Worm (Caenorhabditis elegans): ENCODE measurements around the gene C16C10.9.

Gene C16C10.9

DNA sequence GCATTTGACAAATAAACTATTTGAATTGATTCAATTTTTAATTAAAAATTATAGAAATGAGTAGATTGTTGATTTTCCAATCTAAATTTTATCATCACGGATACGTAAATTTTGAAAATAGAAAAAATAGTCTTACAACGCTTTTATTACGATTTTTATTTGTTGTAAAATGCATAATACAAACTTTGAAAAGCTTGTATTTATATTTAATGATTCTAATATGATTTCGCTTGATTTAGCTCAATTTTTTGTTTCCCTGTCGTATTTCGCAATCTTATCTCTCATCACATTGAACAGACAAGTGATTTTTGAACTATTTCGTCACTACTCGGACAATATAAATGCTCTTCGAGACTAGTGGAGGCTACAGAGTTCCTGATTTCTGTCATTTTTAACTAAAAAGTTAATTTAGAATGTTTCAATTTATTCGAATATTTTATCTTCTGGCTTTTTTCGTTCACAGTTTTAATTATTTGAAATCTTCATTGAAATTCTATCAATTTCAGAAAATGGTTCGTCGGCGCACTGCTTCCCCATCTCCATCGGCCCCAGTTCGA, 5.6 kb downstream of the C16C10.9 start, which contains the start of the genes wht-3 and har-1:
Gene wht-3 (minus strand): TSS at position 51 of the 557 bp plus-strand sequence.
Gene har-1 (plus strand): TSS at position 507 of the 557 bp plus-strand sequence.
- no peak for TF ChIP-seq dao-5 (tag; optimal IDR thresholded peaks at IDR 0.05)
- no peak for TF ChIP-seq W03F9.2 (tag; optimal IDR thresholded peaks at IDR 0.05)
- TF ChIP-seq him-1 (tag; optimal IDR thresholded peaks at IDR 0.05): no peak

DNA sequence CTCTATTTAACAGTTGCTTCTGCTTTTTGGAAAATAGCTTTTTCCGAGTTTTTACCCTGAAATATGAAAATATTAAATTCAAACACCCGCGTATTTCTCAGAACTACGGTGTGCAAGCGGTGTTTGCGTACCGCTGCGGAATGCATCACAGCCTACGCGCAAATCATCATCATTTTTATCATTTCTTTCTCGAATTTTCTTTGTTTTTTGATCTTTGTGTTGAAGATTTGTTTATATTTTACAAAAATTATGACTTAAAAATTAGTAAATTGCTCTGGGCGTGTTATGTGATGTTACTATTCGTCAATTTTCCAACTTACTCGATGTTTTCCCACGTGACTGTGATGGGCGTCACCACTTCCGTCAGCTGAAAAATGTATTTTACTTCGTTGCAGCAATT, 6.3 kb downstream of the C16C10.9 start:
- TF ChIP-seq W03F9.2 (tag; optimal IDR thresholded peaks at IDR 0.05) (peak; percentile 73), him-1 (tag; optimal IDR thresholded peaks at IDR 0.05) (no peak), dao-5 (tag; optimal IDR thresholded peaks at IDR 0.05) (no peak)

DNA sequence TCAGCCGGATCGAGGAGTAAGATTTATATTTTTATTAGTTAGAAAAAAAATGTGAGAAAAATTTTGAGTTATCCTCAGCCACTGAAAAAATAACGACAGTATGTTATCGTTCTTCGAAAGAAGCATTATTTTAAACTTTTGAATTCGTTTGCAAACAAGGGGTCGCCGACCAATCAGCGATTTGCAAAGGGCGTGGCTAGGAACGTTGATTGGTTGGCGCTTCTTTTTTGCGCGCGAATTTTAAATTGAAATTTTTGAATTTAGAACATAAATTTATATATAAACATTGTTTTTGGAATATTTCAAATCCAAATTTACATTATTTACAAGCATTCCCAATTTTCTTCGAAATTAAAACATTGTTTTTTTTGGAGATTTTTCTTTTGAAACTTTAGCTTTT, 14.0 kb downstream of the C16C10.9 start:
- no peak for TF ChIP-seq W03F9.2 (tag; optimal IDR thresholded peaks at IDR 0.05)
- no peak for TF ChIP-seq him-1 (tag; optimal IDR thresholded peaks at IDR 0.05)

DNA sequence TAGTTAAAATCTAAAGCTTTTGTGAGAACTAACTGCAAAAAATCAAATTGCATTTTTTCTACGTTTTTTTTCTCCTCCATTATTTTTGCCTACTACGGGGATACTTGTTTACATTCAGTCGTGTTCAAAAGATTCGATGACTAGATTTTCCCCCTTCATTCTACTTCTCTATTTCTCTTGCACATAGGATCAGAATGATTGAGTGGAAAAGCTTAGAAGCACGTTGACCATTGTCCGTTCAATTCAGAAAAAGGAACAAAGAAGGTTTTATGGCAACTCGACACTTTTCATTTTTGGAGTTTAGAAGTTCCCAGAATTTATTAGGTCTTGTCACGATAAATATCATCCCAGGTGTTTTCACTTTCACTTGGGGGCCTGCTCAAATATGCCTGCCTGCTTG, 20.0 kb downstream of the C16C10.9 start:
- TF ChIP-seq dao-5 (tag; optimal IDR thresholded peaks at IDR 0.05): no peak
- TF ChIP-seq him-1 (tag; optimal IDR thresholded peaks at IDR 0.05): no peak
- no peak for TF ChIP-seq W03F9.2 (tag; optimal IDR thresholded peaks at IDR 0.05)

DNA sequence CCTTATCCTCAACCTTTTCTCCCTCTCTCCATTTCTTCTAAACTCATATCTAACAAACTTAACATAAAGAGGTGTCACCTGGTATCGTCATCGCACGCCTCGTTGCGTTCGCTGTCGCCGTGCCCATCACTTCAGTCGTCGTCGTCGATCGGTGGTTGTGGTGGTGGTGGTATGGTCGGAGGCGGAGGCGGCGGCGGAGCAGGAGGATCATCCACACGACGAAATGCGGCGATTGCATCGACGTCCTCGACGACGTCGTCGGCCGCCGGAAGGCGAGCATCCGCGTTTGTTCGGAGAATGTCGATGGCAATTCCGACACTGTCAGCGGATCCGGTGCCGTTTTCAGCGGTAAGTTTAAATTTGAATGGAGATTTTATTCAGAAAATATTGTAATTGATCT, 23.1 kb downstream of the C16C10.9 start:
- no peak for TF ChIP-seq dao-5 (tag; optimal IDR thresholded peaks at IDR 0.05)
- TF ChIP-seq him-1 (tag; optimal IDR thresholded peaks at IDR 0.05): no peak
- TF ChIP-seq W03F9.2 (tag; optimal IDR thresholded peaks at IDR 0.05): no peak

DNA sequence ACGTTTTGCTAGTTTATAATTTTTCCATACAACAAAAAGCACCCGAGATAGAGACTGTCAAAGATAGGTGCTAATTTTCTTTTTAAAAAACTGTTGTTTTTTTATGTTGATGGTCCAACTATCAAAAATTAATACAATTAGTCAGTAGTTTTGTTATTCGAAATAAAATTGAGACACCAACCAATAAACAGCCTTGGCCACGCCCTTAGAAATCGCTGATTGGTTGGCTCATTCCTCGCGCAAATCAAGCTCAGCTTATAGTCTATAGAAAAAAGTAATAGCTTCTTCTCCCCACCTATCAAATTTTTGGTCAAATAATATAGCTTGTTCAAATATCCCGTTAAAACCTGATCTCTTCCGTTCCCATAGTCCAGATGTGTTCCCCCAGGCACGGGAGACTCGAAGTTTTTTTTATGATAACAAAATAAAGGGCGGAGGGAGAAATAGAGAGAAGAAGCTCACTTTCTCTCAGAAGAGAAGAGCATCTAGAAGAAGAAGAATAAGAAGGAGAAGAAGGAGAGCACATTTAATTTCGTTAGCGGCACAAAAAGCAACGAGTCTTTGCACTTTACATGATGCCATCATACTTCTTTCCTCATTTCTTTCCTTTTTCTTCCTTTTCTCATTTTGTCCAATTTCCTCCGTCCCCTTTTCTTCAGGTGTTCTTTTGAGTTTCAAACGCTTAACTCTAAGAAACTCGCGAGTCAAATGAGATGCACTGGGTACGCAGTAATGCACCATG, 25.2 kb downstream of the C16C10.9 start:
- TF ChIP-seq dao-5 (tag; optimal IDR thresholded peaks at IDR 0.05) (no peak), W03F9.2 (tag; optimal IDR thresholded peaks at IDR 0.05) (no peak), him-1 (tag; optimal IDR thresholded peaks at IDR 0.05) (no peak)

DNA sequence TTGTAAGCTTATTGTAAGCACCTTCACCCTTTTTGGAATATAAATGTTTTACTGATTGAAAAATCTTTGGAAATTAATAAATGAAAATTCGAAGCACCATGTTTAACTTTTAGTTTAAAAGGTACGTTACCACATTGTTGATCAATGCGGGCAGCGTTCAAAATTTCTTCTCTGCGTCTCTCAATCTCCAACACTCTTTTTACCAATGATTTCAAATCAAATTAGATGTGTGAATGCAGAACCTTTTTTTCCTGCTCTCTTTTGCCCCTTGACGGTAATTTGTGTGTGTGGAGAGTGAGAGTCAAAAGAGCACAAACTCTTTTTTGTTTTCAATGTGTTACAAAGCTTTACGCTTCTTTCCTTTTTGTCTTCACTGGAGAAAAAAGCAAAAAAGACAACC, 33.3 kb downstream of the C16C10.9 start:
- no peak for TF ChIP-seq W03F9.2 (tag; optimal IDR thresholded peaks at IDR 0.05)
- no peak for TF ChIP-seq him-1 (tag; optimal IDR thresholded peaks at IDR 0.05)
- no peak for TF ChIP-seq dao-5 (tag; optimal IDR thresholded peaks at IDR 0.05)

DNA sequence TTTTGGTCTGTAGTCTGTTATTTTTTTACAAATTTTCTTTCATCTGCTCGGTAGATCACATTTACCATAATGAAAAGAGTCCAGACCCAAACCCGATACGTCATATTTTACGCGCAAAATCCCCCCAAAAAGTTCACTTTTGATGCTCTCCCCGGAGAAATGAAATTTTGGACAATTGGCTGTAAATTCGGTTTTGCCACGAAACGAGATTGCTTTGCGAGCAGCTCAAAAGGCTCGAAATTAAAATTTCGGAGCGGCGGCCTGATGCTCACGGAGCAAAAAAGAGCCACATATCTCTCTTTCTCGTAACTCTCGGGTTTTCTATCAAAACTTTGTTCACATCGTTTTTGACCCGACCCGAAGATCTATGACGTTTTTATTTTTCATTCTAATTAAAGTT, 33.9 kb downstream of the C16C10.9 start:
- TF ChIP-seq him-1 (tag; optimal IDR thresholded peaks at IDR 0.05) (no peak), W03F9.2 (tag; optimal IDR thresholded peaks at IDR 0.05) (no peak), dao-5 (tag; optimal IDR thresholded peaks at IDR 0.05) (no peak)

DNA sequence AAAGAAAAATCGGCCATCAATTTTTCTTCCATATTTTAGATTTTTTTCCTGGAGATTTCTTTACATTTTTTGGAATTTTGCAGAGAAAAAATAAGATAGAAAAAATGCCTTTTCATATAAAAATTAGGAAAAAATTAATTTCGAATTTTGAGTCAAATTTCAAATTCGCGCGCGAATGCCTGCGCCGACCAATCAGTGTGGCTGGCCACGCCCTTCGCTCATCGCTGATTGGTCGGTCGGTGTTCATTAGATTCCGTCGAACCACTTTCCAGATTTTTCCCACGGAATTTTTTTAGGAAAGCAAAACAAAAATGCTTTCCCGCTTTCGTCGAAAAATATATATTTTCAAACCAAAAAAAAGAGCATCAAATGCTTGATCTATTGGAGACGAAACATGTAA, 36.8 kb downstream of the C16C10.9 start:
- TF ChIP-seq dao-5 (tag; optimal IDR thresholded peaks at IDR 0.05): no peak

DNA sequence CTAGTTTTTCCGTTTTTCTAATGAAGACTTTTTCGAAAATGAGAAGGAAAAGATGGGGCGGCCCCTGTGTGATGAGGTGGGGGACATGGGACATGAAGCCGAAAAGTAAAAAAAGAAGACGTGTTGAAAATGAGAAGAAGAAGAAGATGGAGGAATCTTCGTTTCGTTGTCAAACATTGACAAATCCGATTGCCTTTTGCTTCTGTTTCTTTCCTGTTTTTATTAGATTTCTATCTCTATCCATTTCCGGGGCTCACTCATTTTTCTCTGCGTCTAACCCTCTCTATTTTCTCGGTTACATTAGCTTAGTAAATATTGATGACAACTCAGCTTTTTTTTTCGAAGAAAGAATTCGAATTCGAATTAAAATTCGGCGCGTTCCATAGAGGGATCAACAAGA, 37.5 kb downstream of the C16C10.9 start:
- TF ChIP-seq him-1 (tag; optimal IDR thresholded peaks at IDR 0.05) (no peak), dao-5 (tag; optimal IDR thresholded peaks at IDR 0.05) (no peak), W03F9.2 (tag; optimal IDR thresholded peaks at IDR 0.05) (no peak)

DNA sequence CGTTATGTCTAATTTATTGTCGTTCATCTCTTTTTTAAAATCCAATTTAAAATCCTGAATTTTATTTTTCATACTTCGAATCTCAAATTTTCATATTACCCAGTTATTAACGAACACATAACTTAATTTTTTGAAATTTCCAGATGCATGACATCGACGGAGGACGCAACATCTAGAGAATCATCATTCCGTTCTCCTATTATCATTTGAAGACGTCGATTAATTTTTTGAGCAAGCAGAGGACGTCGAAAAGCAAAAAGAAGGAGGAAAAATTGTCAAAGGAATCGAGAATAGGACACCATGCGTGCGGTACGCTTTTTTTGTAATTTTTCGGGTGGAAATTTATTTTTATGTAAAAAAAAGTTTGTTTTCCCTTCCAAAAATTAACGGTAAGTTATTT, 42.1 kb downstream of the C16C10.9 start, which contains the start of gene unc-103:
Gene unc-103 (plus strand): TSS at position 301 of the 400 bp plus-strand sequence.
- TF ChIP-seq dao-5 (tag; optimal IDR thresholded peaks at IDR 0.05) (no peak), W03F9.2 (tag; optimal IDR thresholded peaks at IDR 0.05) (no peak), him-1 (tag; optimal IDR thresholded peaks at IDR 0.05) (no peak)

DNA sequence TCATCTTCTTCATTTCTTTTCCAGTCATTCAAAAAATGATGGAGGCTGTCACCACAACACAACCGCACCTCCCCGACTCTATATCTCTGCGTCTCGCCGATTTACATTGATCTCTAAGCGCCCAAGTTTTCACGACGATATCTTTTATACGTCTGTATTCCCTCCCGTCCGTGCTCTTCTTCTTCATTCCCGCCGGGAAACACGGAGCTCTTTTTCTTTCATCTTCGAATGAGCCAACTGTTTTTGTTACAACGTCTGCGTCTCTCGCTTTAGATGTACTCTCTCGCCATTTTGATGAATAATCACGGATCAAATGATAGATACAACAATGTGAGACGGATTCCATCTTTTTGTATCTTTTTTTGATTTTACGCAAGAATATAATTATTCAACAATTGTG, 43.6 kb downstream of the C16C10.9 start:
- TF ChIP-seq dao-5 (tag; optimal IDR thresholded peaks at IDR 0.05) (no peak), him-1 (tag; optimal IDR thresholded peaks at IDR 0.05) (no peak), W03F9.2 (tag; optimal IDR thresholded peaks at IDR 0.05) (no peak)

DNA sequence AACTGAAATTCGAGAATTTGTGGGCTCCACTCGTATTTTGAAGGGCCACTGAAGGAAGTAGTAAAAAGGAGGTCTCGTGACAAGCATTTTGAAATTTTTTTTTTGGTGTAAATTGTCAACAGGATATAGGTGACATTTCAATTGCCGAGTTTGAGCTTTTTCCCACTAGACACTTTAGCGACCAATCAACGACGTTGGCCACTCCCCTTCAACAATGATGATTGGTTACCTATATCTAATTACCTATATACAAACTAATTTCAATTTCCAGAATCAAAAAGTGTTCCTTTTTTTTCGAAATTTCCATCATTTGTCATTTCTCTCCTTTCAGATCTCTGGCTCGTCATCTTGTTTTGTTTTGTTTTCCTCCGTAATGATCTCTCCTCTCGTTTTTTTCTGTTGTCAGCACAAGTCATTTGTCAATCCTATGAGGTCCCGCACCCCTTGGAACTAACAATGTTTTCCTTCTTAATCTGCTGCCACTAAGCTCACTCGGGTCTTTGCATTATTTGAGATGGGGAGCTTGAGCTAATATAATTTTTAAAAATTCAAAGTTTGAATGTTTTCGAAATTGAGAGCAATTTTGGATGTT, 49.2 kb downstream of the C16C10.9 start:
- no peak for TF ChIP-seq dao-5 (tag; optimal IDR thresholded peaks at IDR 0.05)
- TF ChIP-seq him-1 (tag; optimal IDR thresholded peaks at IDR 0.05): no peak
- no peak for TF ChIP-seq W03F9.2 (tag; optimal IDR thresholded peaks at IDR 0.05)

DNA sequence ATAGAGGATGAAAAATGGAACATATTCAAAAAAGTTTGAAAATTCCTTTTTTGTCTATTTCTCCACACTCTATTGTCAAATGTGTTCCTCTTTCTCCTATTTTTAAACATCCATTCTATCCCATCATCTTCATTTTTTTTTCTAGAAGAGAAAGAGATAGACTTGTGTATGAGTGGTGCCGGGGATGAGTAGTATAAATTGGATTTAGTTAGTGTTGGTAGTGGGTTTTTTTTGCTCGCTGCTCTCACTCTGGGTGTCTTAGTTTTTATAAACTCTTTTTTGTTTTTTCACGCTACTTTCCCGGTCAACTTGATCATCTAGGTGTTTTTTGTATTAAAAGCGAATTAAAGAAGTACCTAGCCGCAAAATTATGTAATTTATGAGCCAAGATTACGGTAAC, 50.0 kb downstream of the C16C10.9 start:
- TF ChIP-seq W03F9.2 (tag; optimal IDR thresholded peaks at IDR 0.05) (no peak), him-1 (tag; optimal IDR thresholded peaks at IDR 0.05) (no peak), dao-5 (tag; optimal IDR thresholded peaks at IDR 0.05) (no peak)

All from whole organism, L4/young adult.